Worm (Caenorhabditis elegans): ENCODE data around the gene sra-39.

DNA sequence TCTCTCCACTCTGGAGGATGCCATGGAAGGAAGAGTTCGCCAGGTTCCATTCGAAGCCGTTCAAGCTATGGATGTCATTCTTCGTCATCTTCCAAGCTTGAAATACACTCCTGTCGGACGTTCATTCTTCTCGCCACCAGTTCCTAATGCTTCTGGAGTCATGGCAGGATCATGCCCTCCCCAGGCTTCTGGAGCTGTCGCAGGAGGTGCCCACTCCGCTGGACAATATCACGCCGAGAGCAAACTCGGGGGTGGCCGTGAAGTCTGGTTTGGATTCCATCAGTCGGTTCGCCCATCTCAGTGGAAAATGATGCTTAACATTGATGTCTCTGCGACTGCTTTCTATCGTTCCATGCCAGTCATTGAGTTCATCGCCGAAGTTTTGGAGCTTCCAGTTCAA, 49.1 kb upstream of the sra-39 start:
- no peak for TF ChIP-seq tbx-8 (GFP tag; optimal IDR thresholded peaks at IDR 0.05)
- TF ChIP-seq lsy-2 (tag; optimal IDR thresholded peaks at IDR 0.05), result no peak
- no peak for TF ChIP-seq ztf-11 (tag; optimal IDR thresholded peaks at IDR 0.05)
- TF ChIP-seq snpc-4 (tag; optimal IDR thresholded peaks at IDR 0.05), result no peak
- no peak for TF ChIP-seq unc-62 (GFP tag; optimal IDR thresholded peaks at IDR 0.05)
- TF ChIP-seq bed-3 (GFP tag; optimal IDR thresholded peaks at IDR 0.05), result no peak
- TF ChIP-seq lin-13 (tag; optimal IDR thresholded peaks at IDR 0.05), result no peak
- no peak for TF ChIP-seq elt-3 (tag; optimal IDR thresholded peaks at IDR 0.05)

Data from whole organism, mixed stage, embryonic.